Fruit fly (Drosophila melanogaster): ENCODE data around the gene east.

DNA sequence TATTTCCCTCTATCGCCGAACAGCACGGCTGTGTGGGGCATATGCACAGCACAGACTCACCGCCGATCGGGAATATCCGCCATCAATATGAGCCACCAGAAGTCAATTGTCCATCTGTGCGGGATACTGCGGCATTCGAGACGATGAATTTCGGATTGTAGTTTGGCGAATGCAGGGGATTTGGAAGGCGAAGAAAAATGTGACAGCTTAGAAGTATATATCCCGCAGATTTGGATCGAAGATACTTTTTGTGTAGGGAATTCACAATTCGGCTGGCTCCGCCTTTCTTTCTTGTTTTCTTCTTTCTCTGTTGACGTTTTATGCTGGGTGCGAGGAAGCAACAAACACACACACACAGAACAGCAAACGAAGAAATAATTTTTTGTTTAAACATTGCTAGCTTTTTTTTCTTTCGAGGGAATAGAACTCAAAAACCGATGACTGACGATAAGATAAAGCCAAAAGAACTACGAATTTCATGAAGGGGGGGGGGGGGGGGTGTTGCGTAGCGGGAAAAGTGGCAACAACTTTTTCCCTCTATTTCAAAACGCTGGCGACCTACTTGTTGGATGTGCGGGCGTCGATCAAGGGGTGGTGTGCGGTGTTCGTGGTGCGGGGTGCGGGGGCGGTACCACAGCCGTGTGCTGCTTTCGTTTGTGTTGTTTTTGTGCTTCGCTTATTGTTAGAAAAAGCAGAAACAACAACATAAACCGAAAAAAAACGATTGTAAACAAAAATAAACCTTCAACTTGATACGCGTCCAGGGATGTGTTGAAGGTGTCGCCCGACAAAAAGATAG lies 26.3 kb upstream of the east start:
- TF ChIP-seq pan (optimal IDR thresholded peaks at IDR 0.05) (no peak), CG8478 (optimal IDR thresholded peaks at IDR 0.05) (no peak), psq (optimal IDR thresholded peaks at IDR 0.05) (no peak)

All from whole organism.